Worm (Caenorhabditis elegans) whole organism, L4/young adult: Measurements from ENCODE around the gene gldi-3.

ENCODE experiments used
- W03F9.2 ChIP-seq: fragments of 150-350 bp; optimal IDR thresholded peaks from 2 replicates; lab custom pipeline; 2014; ENCODE audit warnings: missing biosample characterization, missing genetic modification characterization
- dao-5 ChIP-seq: sonication (generic microtip); optimal IDR thresholded peaks from 2 replicates; lab custom pipeline; 2016; ENCODE audit warnings: missing genotype, missing genetic modification characterization, moderate library complexity, missing compliant biosample characterization
- him-1 ChIP-seq: sonication (generic microtip); optimal IDR thresholded peaks from 2 replicates; lab custom pipeline; 2016; ENCODE audit warnings: missing genotype, missing genetic modification reagents, missing genetic modification characterization, missing compliant biosample characterization

DNA sequence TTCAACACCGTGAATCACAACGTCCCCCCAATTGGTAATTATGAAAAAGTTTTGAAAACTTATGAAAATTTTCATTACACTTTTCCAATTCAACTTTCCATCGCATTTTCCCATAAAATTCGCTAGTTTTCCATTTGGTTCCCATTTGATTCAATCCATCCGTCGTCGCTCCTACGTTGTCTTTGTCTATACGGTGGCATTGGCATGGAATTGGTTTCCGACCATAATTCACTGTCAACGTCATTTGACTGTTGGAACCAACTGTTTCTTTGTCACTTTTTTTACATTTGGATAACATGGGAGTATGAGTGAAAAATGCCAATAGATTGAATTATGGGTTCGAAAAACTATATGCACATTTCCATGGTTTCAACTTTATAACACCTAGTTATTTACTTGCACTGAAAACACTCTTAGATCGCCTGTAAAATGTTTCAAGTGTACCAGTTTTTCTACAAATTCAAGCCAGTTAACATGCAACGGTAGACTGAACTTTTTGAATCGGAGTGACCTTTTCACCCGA lies 21.8 kb downstream of the gldi-3 start:
- TF ChIP-seq dao-5 (tag; lab: Kevin White, UChicago) (no peak), W03F9.2 (tag; lab: Kevin White, UChicago) (no peak), him-1 (tag; lab: Kevin White, UChicago) (no peak)
